Fruit fly (Drosophila melanogaster) whole organism, embryonic: ENCODE results near the gene CG18577.

Experiments
- Adf1 ChIP-seq: fragments of 200-800 bp; sonication (Bioruptor generic); IDR thresholded peaks from 2 replicates; pipeline ENCODE4 v1.3.6; 2022; ENCODE audit warnings: missing biosample characterization, missing genetic modification characterization
- CG11085 ChIP-seq: fragments of 200-800 bp; sonication (Bioruptor generic); IDR thresholded peaks from 2 replicates; pipeline ENCODE4 v1.3.6; 2022; ENCODE audit warnings: missing biosample characterization, missing genetic modification characterization
- CG12299 ChIP-seq: fragments of 200-800 bp; sonication (Bioruptor generic); optimal IDR thresholded peaks from 2 replicates; lab custom pipeline; 2018; ENCODE audit warnings: missing biosample characterization, mild to moderate bottlenecking, missing genetic modification characterization
- CG13894 ChIP-seq: fragments of 200-800 bp; sonication (Bioruptor generic); optimal IDR thresholded peaks from 3 replicates; lab custom pipeline; 2018; ENCODE audit warnings: missing biosample characterization, mild to moderate bottlenecking, missing genetic modification characterization, moderate library complexity
- CG14965 ChIP-seq: fragments of 200-800 bp; sonication (Bioruptor generic); optimal IDR thresholded peaks from 2 replicates; lab custom pipeline; 2016; ENCODE audit warnings: missing biosample characterization, missing genetic modification characterization, borderline replicate concordance
- CG15479 ChIP-seq: fragments of 200-800 bp; sonication (Bioruptor generic); optimal IDR thresholded peaks from 3 replicates; lab custom pipeline; 2019; ENCODE audit warnings: missing biosample characterization, mild to moderate bottlenecking, missing genetic modification characterization, moderate library complexity
- CG17186 ChIP-seq: fragments of 200-800 bp; sonication (Bioruptor generic); optimal IDR thresholded peaks from 3 replicates; lab custom pipeline; 2017; ENCODE audit warnings: missing biosample characterization, missing genetic modification reagents, missing genetic modification characterization
- CG18011 ChIP-seq: fragments of 200-800 bp; sonication (Bioruptor generic); optimal IDR thresholded peaks from 2 replicates; lab custom pipeline; 2017; ENCODE audit warnings: missing biosample characterization, missing genetic modification characterization, mild to moderate bottlenecking, moderate library complexity, missing genotype
- CG18262 ChIP-seq: fragments of 200-800 bp; optimal IDR thresholded peaks from 3 replicates; lab custom pipeline; 2019; ENCODE audit warnings: missing biosample characterization, mild to moderate bottlenecking, missing genetic modification characterization, moderate library complexity
- CG18764 ChIP-seq: fragments of 200-800 bp; sonication (Bioruptor generic); optimal IDR thresholded peaks from 3 replicates; lab custom pipeline; 2016; ENCODE audit warnings: missing biosample characterization, missing genetic modification characterization
- CG2116 ChIP-seq: fragments of 200-800 bp; sonication (Bioruptor generic); optimal IDR thresholded peaks from 3 replicates; lab custom pipeline; 2018; ENCODE audit warnings: missing biosample characterization, mild to moderate bottlenecking, missing genetic modification characterization
- CG2202 ChIP-seq: fragments of 200-800 bp; sonication (Bioruptor generic); optimal IDR thresholded peaks from 2 replicates; lab custom pipeline; 2018; ENCODE audit warnings: missing biosample characterization, mild to moderate bottlenecking, missing genetic modification characterization
- CG2712 ChIP-seq: fragments of 200-800 bp; optimal IDR thresholded peaks from 3 replicates; lab custom pipeline; 2019; ENCODE audit warnings: missing biosample characterization, mild to moderate bottlenecking, missing genetic modification characterization, moderate library complexity
- CG2889 ChIP-seq: fragments of 200-800 bp; sonication (Bioruptor generic); IDR thresholded peaks from 3 replicates; pipeline ENCODE4 v1.3.6; 2022; ENCODE audit warnings: missing biosample characterization, missing genetic modification characterization
- CG32532 ChIP-seq: fragments of 200-800 bp; sonication (Bioruptor generic); IDR thresholded peaks from 2 replicates; pipeline ENCODE4 v1.3.6; 2022; ENCODE audit warnings: missing biosample characterization, missing genetic modification characterization
- CG9609 ChIP-seq: fragments of 200-800 bp; sonication (Bioruptor generic); optimal IDR thresholded peaks from 3 replicates; lab custom pipeline; 2016; ENCODE audit warnings: missing biosample characterization, missing genetic modification characterization
- Chrac-16 ChIP-seq: fragments of 200-800 bp; sonication (Bioruptor generic); optimal IDR thresholded peaks from 3 replicates; lab custom pipeline; 2016; ENCODE audit warnings: missing biosample characterization, missing genetic modification characterization
- CoRest ChIP-seq: fragments of 200-800 bp; sonication (Bioruptor generic); optimal IDR thresholded peaks from 3 replicates; lab custom pipeline; 2018; ENCODE audit warnings: missing biosample characterization, mild to moderate bottlenecking, missing genetic modification characterization, moderate library complexity
- Deaf1 ChIP-seq: fragments of 200-800 bp; optimal IDR thresholded peaks from 3 replicates; lab custom pipeline; 2019; ENCODE audit warnings: missing biosample characterization, mild to moderate bottlenecking, missing genetic modification characterization, moderate library complexity
- Dref ChIP-seq: fragments of 200-800 bp; sonication (Bioruptor generic); IDR thresholded peaks from 2 replicates; pipeline ENCODE4 v1.3.6; 2022; ENCODE audit warnings: missing biosample characterization, missing genetic modification characterization
- H2.0 ChIP-seq: fragments of 200-800 bp; sonication (Bioruptor generic); IDR thresholded peaks from 2 replicates; pipeline ENCODE4 v1.3.6; 2022; ENCODE audit warnings: missing biosample characterization, missing genetic modification characterization
- Hey ChIP-seq: fragments of 200-800 bp; sonication (Bioruptor generic); optimal IDR thresholded peaks from 3 replicates; lab custom pipeline; 2018; ENCODE audit warnings: missing biosample characterization, mild to moderate bottlenecking, missing genetic modification characterization
- Hr3 ChIP-seq: fragments of 200-800 bp; sonication (Bioruptor generic); optimal IDR thresholded peaks from 3 replicates; lab custom pipeline; 2016; ENCODE audit warnings: missing biosample characterization, missing genetic modification characterization
- Mes4 ChIP-seq: fragments of 200-800 bp; sonication (Bioruptor generic); optimal IDR thresholded peaks from 2 replicates; lab custom pipeline; 2016; ENCODE audit warnings: missing biosample characterization, missing genetic modification characterization
- Ravus ChIP-seq: fragments of 200-800 bp; sonication (Bioruptor generic); IDR thresholded peaks from 2 replicates; pipeline ENCODE4 v1.3.6; 2022; ENCODE audit warnings: missing biosample characterization, missing genetic modification characterization
- Scr ChIP-seq: fragments of 200-800 bp; sonication (Bioruptor generic); IDR thresholded peaks from 2 replicates; pipeline ENCODE4 v1.3.6; 2022; ENCODE audit warnings: missing biosample characterization, missing genetic modification characterization; ENCODE audit not compliant: partially characterized antibody
- Taf1 ChIP-seq: fragments of 200-800 bp; sonication (Bioruptor generic); IDR thresholded peaks from 2 replicates; pipeline ENCODE4 v1.3.6; 2022; ENCODE audit warnings: missing biosample characterization, missing genetic modification characterization
- Tbp ChIP-seq: fragments of >200 bp; optimal IDR thresholded peaks from 2 replicates; lab custom pipeline; 2018; ENCODE audit warnings: missing biosample characterization, missing genetic modification characterization
- Usf ChIP-seq: fragments of 200-800 bp; sonication (Bioruptor generic); optimal IDR thresholded peaks from 2 replicates; lab custom pipeline; 2017; ENCODE audit warnings: missing genotype, missing biosample characterization, missing genetic modification characterization
- bowl ChIP-seq: fragments of 200-800 bp; sonication (Bioruptor generic); IDR thresholded peaks from 2 replicates; pipeline ENCODE4 v1.3.6; 2022; ENCODE audit warnings: missing biosample characterization, missing genetic modification characterization
- bsh ChIP-seq, 2 experiments: fragments of 200-800 bp; sonication (Bioruptor generic); optimal IDR thresholded peaks; 2 replicates each; lab custom pipeline; 2017 to 2018; ENCODE audit warnings: mild to moderate bottlenecking in 2 of 2, missing biosample characterization in 2 of 2, missing genetic modification characterization in 2 of 2, moderate library complexity in 1 of 2
- da ChIP-seq: fragments of 200-800 bp; sonication (Bioruptor generic); optimal IDR thresholded peaks from 2 replicates; lab custom pipeline; 2016; ENCODE audit warnings: missing biosample characterization, missing genetic modification characterization
- exex ChIP-seq: fragments of 200-800 bp; sonication (Bioruptor generic); optimal IDR thresholded peaks from 4 replicates; lab custom pipeline; 2018; ENCODE audit warnings: missing biosample characterization, mild to moderate bottlenecking, missing genetic modification characterization, moderate library complexity
- gro ChIP-seq: fragments of 200-800 bp; sonication (Bioruptor generic); optimal IDR thresholded peaks from 2 replicates; lab custom pipeline; 2016; ENCODE audit warnings: missing biosample characterization, missing genetic modification characterization
- gsb-n ChIP-seq: fragments of 200-800 bp; sonication (Bioruptor generic); optimal IDR thresholded peaks from 3 replicates; lab custom pipeline; 2018; ENCODE audit warnings: missing biosample characterization, mild to moderate bottlenecking, missing genetic modification characterization
- insv ChIP-seq, 2 experiments: fragments of 200-800 bp; sonication (Bioruptor generic); optimal IDR thresholded peaks; 3 replicates each; lab custom pipeline; 2016 to 2018; ENCODE audit warnings: missing biosample characterization in 2 of 2, missing genetic modification characterization in 2 of 2
- jing ChIP-seq: fragments of 200-800 bp; sonication (Bioruptor generic); optimal IDR thresholded peaks from 2 replicates; lab custom pipeline; 2018; ENCODE audit warnings: missing biosample characterization, mild to moderate bottlenecking, missing genetic modification characterization
- kni ChIP-seq: fragments of 200-800 bp; sonication (Bioruptor generic); optimal IDR thresholded peaks from 3 replicates; lab custom pipeline; 2017; ENCODE audit warnings: mild to moderate bottlenecking, missing biosample characterization, missing genetic modification reagents, missing genetic modification characterization
- lola ChIP-seq, 3 experiments: fragments of >200 bp in 2 of 3; fragments of 200-800 bp in 1 of 3; sonication (Bioruptor generic) in 1 of 3; optimal IDR thresholded peaks; 2 replicates each; lab custom pipeline; 2017 to 2019; ENCODE audit warnings: missing biosample characterization in 3 of 3, missing genetic modification characterization in 3 of 3, mild to moderate bottlenecking in 1 of 3, moderate library complexity in 1 of 3
- lov ChIP-seq, 2 experiments: fragments of 200-800 bp in 1 of 2; fragments of >200 bp in 1 of 2; sonication (Bioruptor generic) in 1 of 2; IDR thresholded peaks in 1 of 2; optimal IDR thresholded peaks in 1 of 2; 2 replicates in 1 of 2; 3 replicates in 1 of 2; pipeline versions ENCODE4 v1.3.6 to Lab custom; 2017 to 2022; ENCODE audit warnings: missing biosample characterization in 1 of 2, missing genetic modification characterization in 1 of 2
- mirr ChIP-seq: fragments of 200-800 bp; sonication (Bioruptor generic); optimal IDR thresholded peaks from 3 replicates; lab custom pipeline; 2018; ENCODE audit warnings: missing biosample characterization, mild to moderate bottlenecking, missing genetic modification characterization
- nerfin-1 ChIP-seq: fragments of 200-800 bp; sonication (Bioruptor generic); optimal IDR thresholded peaks from 3 replicates; lab custom pipeline; 2019; ENCODE audit warnings: missing biosample characterization, mild to moderate bottlenecking, missing genetic modification characterization, moderate library complexity
- org-1 ChIP-seq: fragments of 200-800 bp; sonication (Bioruptor generic); optimal IDR thresholded peaks from 2 replicates; lab custom pipeline; 2017; ENCODE audit warnings: missing biosample characterization, missing genetic modification characterization
- pfk ChIP-seq: fragments of 200-800 bp; sonication (Bioruptor generic); optimal IDR thresholded peaks from 2 replicates; lab custom pipeline; 2018; ENCODE audit warnings: missing biosample characterization, mild to moderate bottlenecking, missing genetic modification characterization, moderate library complexity
- sens ChIP-seq: fragments of 200-800 bp; sonication (Bioruptor generic); peaks from one replicate; lab custom pipeline; 2016; ENCODE audit warnings: missing biosample characterization, missing genetic modification characterization
- sens-2 ChIP-seq: fragments of 200-800 bp; sonication (Bioruptor generic); IDR thresholded peaks from 2 replicates; pipeline ENCODE4 v1.3.6; 2022; ENCODE audit warnings: missing biosample characterization, missing genetic modification characterization
- sr ChIP-seq: fragments of 200-800 bp; sonication (Bioruptor generic); IDR thresholded peaks from 3 replicates; pipeline ENCODE4 v1.3.6; 2022; ENCODE audit warnings: missing biosample characterization, missing genetic modification characterization
- zen ChIP-seq: fragments of 200-800 bp; sonication (Bioruptor generic); optimal IDR thresholded peaks from 3 replicates; lab custom pipeline; 2018; ENCODE audit warnings: missing biosample characterization, mild to moderate bottlenecking, missing genetic modification characterization, moderate library complexity

Gene CG18577

DNA sequence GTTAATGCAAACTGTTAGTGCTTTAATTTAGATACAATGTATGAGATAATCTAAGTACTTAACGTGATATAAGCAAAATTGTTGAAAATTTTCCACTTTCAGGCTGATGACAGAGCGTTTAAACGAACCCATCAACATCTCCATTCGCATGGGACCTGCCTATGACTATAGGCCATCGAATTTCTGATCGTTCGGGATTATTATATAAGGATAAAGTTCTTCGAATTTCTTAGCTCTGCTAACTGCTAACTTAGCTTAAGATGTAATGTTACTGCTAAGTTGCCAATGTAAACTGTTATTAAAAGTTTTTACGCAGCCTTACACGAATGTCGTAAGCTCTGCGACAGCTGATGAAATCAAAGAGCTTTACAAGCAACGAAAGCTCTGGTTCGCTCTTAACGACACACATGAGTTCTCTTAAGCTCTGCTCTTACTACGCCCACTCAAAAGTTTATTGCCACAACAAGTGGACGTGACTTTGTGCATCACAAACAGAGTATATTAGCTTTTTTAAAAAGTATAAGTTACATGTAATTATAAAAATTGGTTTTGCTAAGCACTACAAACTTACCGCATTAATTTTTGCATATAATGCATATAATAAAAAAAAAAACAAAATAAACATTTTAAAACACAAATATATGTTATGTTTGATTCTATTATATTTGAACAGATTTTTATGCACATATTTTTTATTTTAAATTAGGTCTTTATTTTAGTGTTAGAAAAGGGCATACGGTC lies 926 bp downstream of the CG18577 start (continued):
- TF ChIP-seq CG2116 (GFP tag; lab: Kevin White, UChicago): peak; percentile 79
- peak; percentile 99 for TF ChIP-seq nerfin-1 (tag; lab: Kevin White, UChicago)
- peak; percentile 88 for TF ChIP-seq Adf1
- peak; percentile 90 for TF ChIP-seq CG18011 (GFP tag; lab: Kevin White, UChicago)
- no peak for TF ChIP-seq lov (optimal IDR thresholded peaks at IDR 0.05; lab: Kevin White, UChicago)
- TF ChIP-seq lov (GFP tag; IDR thresholded peaks at IDR 0.05; lab: Robert Waterston, UW): peak; percentile 88; the same call in 2 of the 3 replicates
- TF ChIP-seq CG2202 (tag; lab: Kevin White, UChicago): peak; percentile 92
- peak; percentile 92 for TF ChIP-seq kni (GFP tag; lab: Kevin White, UChicago)
- peak in 1 of 2 experiments; percentile 79 for TF ChIP-seq insv (GFP tag; optimal IDR thresholded peaks at IDR 0.05; lab: Kevin White, UChicago)
- TF ChIP-seq Deaf1 (tag; lab: Kevin White, UChicago): peak; percentile 76
- peak; percentile 92 for TF ChIP-seq Chrac-16 (GFP tag; lab: Kevin White, UChicago)
- TF ChIP-seq pfk: peak; percentile 50
- peak; percentile 97 for TF ChIP-seq CG2712
- TF ChIP-seq Usf (GFP tag; lab: Kevin White, UChicago): peak; percentile 98
- peak; percentile 72 for TF ChIP-seq Hey (tag; lab: Kevin White, UChicago)
- peak; percentile 94 for TF ChIP-seq Ravus (GFP tag; lab: Robert Waterston, UW)
- peak; percentile 88 for TF ChIP-seq CG9609 (GFP tag; lab: Kevin White, UChicago)
- peak; percentile 97 for TF ChIP-seq CG12299
- TF ChIP-seq CG32532 (GFP tag; lab: Robert Waterston, UW): peak; percentile 99
- TF ChIP-seq lola (GFP tag; optimal IDR thresholded peaks at IDR 0.05; lab: Kevin White, UChicago): peak in 1 of 3 experiments; percentile 97
- peak; percentile 41 for TF ChIP-seq gro (GFP tag; lab: Kevin White, UChicago)
- peak; percentile 98 for TF ChIP-seq org-1 (GFP tag; lab: Kevin White, UChicago)
- TF ChIP-seq Taf1: peak; percentile 94
- TF ChIP-seq CG18764 (GFP tag; lab: Kevin White, UChicago): peak; percentile 95
- TF ChIP-seq sens (GFP tag; lab: Kevin White, UChicago): peak; percentile 97
- TF ChIP-seq CG2889: peak; percentile 96
- TF ChIP-seq Scr (GFP tag; lab: Robert Waterston, UW): no peak
- peak; percentile 44 for TF ChIP-seq Dref
- TF ChIP-seq sr (GFP tag; lab: Robert Waterston, UW): peak; percentile 94
- peak; percentile 82 for TF ChIP-seq sens-2 (GFP tag; lab: Robert Waterston, UW)
- peak; percentile 80 for TF ChIP-seq CG17186 (GFP tag; lab: Kevin White, UChicago)
- peak; percentile 99 for TF ChIP-seq Hr3
- peak; percentile 96 for TF ChIP-seq zen (tag; lab: Kevin White, UChicago)
- TF ChIP-seq jing: peak; percentile 91
- peak; percentile 80 for TF ChIP-seq Mes4 (GFP tag; lab: Kevin White, UChicago)
- peak; percentile 96 for TF ChIP-seq H2.0 (GFP tag; lab: Robert Waterston, UW)
- peak; percentile 96 for TF ChIP-seq CG18262 (tag; lab: Kevin White, UChicago)
- peak in 1 of 2 experiments; percentile 98 for TF ChIP-seq bsh (GFP tag; optimal IDR thresholded peaks at IDR 0.05; lab: Kevin White, UChicago)
- peak; percentile 98 for TF ChIP-seq CG13894 (tag; lab: Kevin White, UChicago)
- TF ChIP-seq bowl (GFP tag; lab: Robert Waterston, UW): peak; percentile 91
- TF ChIP-seq exex (tag; lab: Kevin White, UChicago): peak; percentile 94
- peak; percentile 68 for TF ChIP-seq mirr (GFP tag; lab: Kevin White, UChicago)
- TF ChIP-seq CG15479 (GFP tag; lab: Kevin White, UChicago): peak; percentile 18
- TF ChIP-seq Tbp (GFP tag; lab: Kevin White, UChicago): no peak
- TF ChIP-seq CG11085 (GFP tag; lab: Robert Waterston, UW): peak; percentile 96
- peak; percentile 98 for TF ChIP-seq gsb-n (tag; lab: Kevin White, UChicago)
- TF ChIP-seq CoRest (tag; lab: Kevin White, UChicago): peak; percentile 100
- no peak for TF ChIP-seq CG14965
- peak; percentile 82 for TF ChIP-seq da
